Fruit fly (Drosophila melanogaster) whole organism, embryonic: ENCODE data around the gene CG15927.

Experiments used
- Aef1 ChIP-seq: fragments of 200-800 bp; sonication (Bioruptor generic); IDR thresholded peaks from 3 replicates; pipeline ENCODE4 v1.3.6; 2022; ENCODE audit warnings: missing biosample characterization, missing genetic modification characterization
- Atf6 ChIP-seq: fragments of 200-800 bp; sonication (Bioruptor generic); IDR thresholded peaks from 2 replicates; pipeline ENCODE4 v1.3.6; 2022; ENCODE audit warnings: missing biosample characterization, missing genetic modification characterization
- B-H1 ChIP-seq: fragments of 200-800 bp; sonication (Bioruptor generic); IDR thresholded peaks from 3 replicates; pipeline ENCODE4 v1.3.6; 2022; ENCODE audit warnings: missing biosample characterization, missing genetic modification characterization
- CG10267 ChIP-seq: fragments of 200-800 bp; sonication (Bioruptor generic); optimal IDR thresholded peaks from 2 replicates; lab custom pipeline; 2018; ENCODE audit warnings: missing biosample characterization, mild to moderate bottlenecking, missing genetic modification characterization, moderate library complexity
- CG14014 ChIP-seq: fragments of 200-800 bp; sonication (Bioruptor generic); IDR thresholded peaks from 2 replicates; pipeline ENCODE4 v1.3.6; 2022; ENCODE audit warnings: missing biosample characterization, missing genetic modification characterization
- CG15073 ChIP-seq: fragments of 200-800 bp; sonication (Bioruptor generic); optimal IDR thresholded peaks from 2 replicates; lab custom pipeline; 2016; ENCODE audit warnings: missing biosample characterization, missing genetic modification characterization
- CG1529 ChIP-seq: fragments of 200-800 bp; sonication (Bioruptor generic); optimal IDR thresholded peaks from 3 replicates; lab custom pipeline; 2018; ENCODE audit warnings: missing biosample characterization, missing genetic modification characterization
- CG15514 ChIP-seq: fragments of 200-800 bp; sonication (Bioruptor generic); optimal IDR thresholded peaks from 3 replicates; lab custom pipeline; 2017; ENCODE audit warnings: missing biosample characterization, missing genetic modification characterization, mild to moderate bottlenecking, moderate library complexity, missing genetic modification reagents
- CG15601 ChIP-seq: fragments of 200-800 bp; sonication (Bioruptor generic); optimal IDR thresholded peaks from 3 replicates; lab custom pipeline; 2019; ENCODE audit warnings: missing biosample characterization, mild to moderate bottlenecking, missing genetic modification characterization, moderate library complexity
- CG17568 ChIP-seq: fragments of 200-800 bp; sonication (Bioruptor generic); optimal IDR thresholded peaks from 2 replicates; lab custom pipeline; 2018; ENCODE audit warnings: missing biosample characterization, mild to moderate bottlenecking, missing genetic modification characterization, moderate library complexity
- CG2199 ChIP-seq: fragments of 200-800 bp; sonication (Bioruptor generic); IDR thresholded peaks from 3 replicates; pipeline ENCODE4 v1.3.6; 2022; ENCODE audit warnings: missing biosample characterization, missing genetic modification characterization
- CG4282 ChIP-seq: fragments of 200-800 bp; sonication (Bioruptor generic); optimal IDR thresholded peaks from 2 replicates; lab custom pipeline; 2016; ENCODE audit warnings: missing biosample characterization, missing genetic modification characterization
- CG6654 ChIP-seq: fragments of 200-800 bp; sonication (Bioruptor generic); optimal IDR thresholded peaks from 2 replicates; lab custom pipeline; 2017; ENCODE audit warnings: missing biosample characterization, mild to moderate bottlenecking, missing genetic modification characterization
- CG6765 ChIP-seq: fragments of 200-800 bp; sonication (Bioruptor generic); optimal IDR thresholded peaks from 3 replicates; lab custom pipeline; 2017; ENCODE audit warnings: missing biosample characterization, mild to moderate bottlenecking, missing genetic modification characterization
- D ChIP-seq, 2 experiments: fragments of 200-800 bp in 1 of 2; fragments of >200 bp in 1 of 2; sonication (Bioruptor generic) in 1 of 2; optimal IDR thresholded peaks; 2 replicates in 1 of 2; 3 replicates in 1 of 2; lab custom pipeline; 2017; ENCODE audit warnings: mild to moderate bottlenecking in 1 of 2, missing biosample characterization in 1 of 2, missing genetic modification characterization in 1 of 2, missing genetic modification reagents in 1 of 2
- Deaf1 ChIP-seq: fragments of 200-800 bp; optimal IDR thresholded peaks from 3 replicates; lab custom pipeline; 2019; ENCODE audit warnings: missing biosample characterization, mild to moderate bottlenecking, missing genetic modification characterization, moderate library complexity
- Dip2 ChIP-seq: fragments of 200-800 bp; sonication (Bioruptor generic); IDR thresholded peaks from 2 replicates; pipeline ENCODE4 v1.3.6; 2022; ENCODE audit warnings: missing biosample characterization, missing genetic modification characterization
- Doc3 ChIP-seq: fragments of 200-800 bp; sonication (Bioruptor generic); IDR thresholded peaks from 3 replicates; pipeline ENCODE4 v1.3.6; 2022; ENCODE audit warnings: missing biosample characterization, missing genetic modification characterization; ENCODE audit not compliant: partially characterized antibody
- Ets97D ChIP-seq: fragments of 200-800 bp; sonication (Bioruptor generic); optimal IDR thresholded peaks from 3 replicates; lab custom pipeline; 2016; ENCODE audit warnings: missing biosample characterization, missing genetic modification characterization
- Fer1 ChIP-seq: fragments of 200-800 bp; sonication (Bioruptor generic); optimal IDR thresholded peaks from 2 replicates; lab custom pipeline; 2017; ENCODE audit warnings: missing biosample characterization, mild to moderate bottlenecking, missing genetic modification characterization
- H15 ChIP-seq: fragments of 200-800 bp; sonication (Bioruptor generic); IDR thresholded peaks from 3 replicates; pipeline ENCODE4 v1.3.6; 2022; ENCODE audit warnings: missing biosample characterization, missing genetic modification characterization
- HLH54F ChIP-seq: fragments of 200-800 bp; sonication (Bioruptor generic); optimal IDR thresholded peaks from 3 replicates; lab custom pipeline; 2016; ENCODE audit warnings: missing biosample characterization, missing genetic modification characterization
- MTF-1 ChIP-seq: fragments of 200-800 bp; sonication (Bioruptor generic); optimal IDR thresholded peaks from 2 replicates; lab custom pipeline; 2018; ENCODE audit warnings: missing biosample characterization, mild to moderate bottlenecking, missing genetic modification characterization, borderline replicate concordance
- Mad ChIP-seq: fragments of 200-800 bp; sonication (Bioruptor generic); optimal IDR thresholded peaks from 2 replicates; lab custom pipeline; 2016; ENCODE audit warnings: missing biosample characterization, missing genetic modification characterization
- NC2β ChIP-seq: fragments of 200-800 bp; sonication (Bioruptor generic); optimal IDR thresholded peaks from 2 replicates; lab custom pipeline; 2016; ENCODE audit warnings: missing biosample characterization, missing genetic modification characterization
- Nf-YA ChIP-seq: fragments of 200-800 bp; sonication (Bioruptor generic); IDR thresholded peaks from 2 replicates; pipeline ENCODE4 v1.3.6; 2022; ENCODE audit warnings: missing biosample characterization, missing genetic modification characterization
- Nf-YB ChIP-seq: fragments of 200-800 bp; sonication (Bioruptor generic); optimal IDR thresholded peaks from 3 replicates; lab custom pipeline; 2019; ENCODE audit warnings: missing biosample characterization, mild to moderate bottlenecking, missing genetic modification characterization, moderate library complexity
- Taf1 ChIP-seq: fragments of 200-800 bp; sonication (Bioruptor generic); IDR thresholded peaks from 2 replicates; pipeline ENCODE4 v1.3.6; 2022; ENCODE audit warnings: missing biosample characterization, missing genetic modification characterization
- chif ChIP-seq, 2 experiments: fragments of 200-800 bp; sonication (Bioruptor generic); optimal IDR thresholded peaks; 3 replicates each; lab custom pipeline; 2016; ENCODE audit warnings: missing biosample characterization in 2 of 2, missing genetic modification characterization in 2 of 2
- chinmo ChIP-seq: fragments of 200-800 bp; sonication (Bioruptor generic); IDR thresholded peaks from 4 replicates; pipeline ENCODE4 v1.3.6; 2022; ENCODE audit warnings: missing biosample characterization, missing genetic modification characterization; ENCODE audit not compliant: partially characterized antibody
- fd102C ChIP-seq: fragments of 200-800 bp; sonication (Bioruptor generic); optimal IDR thresholded peaks from 2 replicates; lab custom pipeline; 2018; ENCODE audit warnings: missing biosample characterization, mild to moderate bottlenecking, missing genetic modification characterization, moderate library complexity
- gcm2 ChIP-seq: fragments of 200-800 bp; sonication (Bioruptor generic); optimal IDR thresholded peaks from 2 replicates; lab custom pipeline; 2016; ENCODE audit warnings: missing biosample characterization, missing genetic modification characterization
- gfzf ChIP-seq: fragments of 200-800 bp; sonication (Bioruptor generic); optimal IDR thresholded peaks from 2 replicates; lab custom pipeline; 2016; ENCODE audit warnings: missing biosample characterization, mild to moderate bottlenecking, missing genetic modification characterization, moderate library complexity
- gsb ChIP-seq: fragments of 200-800 bp; sonication (Bioruptor generic); IDR thresholded peaks from 2 replicates; pipeline ENCODE4 v1.3.6; 2022; ENCODE audit warnings: missing biosample characterization, missing genetic modification characterization
- her ChIP-seq: fragments of 200-800 bp; sonication (Bioruptor generic); optimal IDR thresholded peaks from 2 replicates; lab custom pipeline; 2016; ENCODE audit warnings: missing biosample characterization, missing genetic modification characterization
- jigr1 ChIP-seq: fragments of 200-800 bp; sonication (Bioruptor generic); IDR thresholded peaks from 3 replicates; pipeline ENCODE4 v1.3.6; 2022; ENCODE audit warnings: missing biosample characterization, missing genetic modification characterization
- jing ChIP-seq: fragments of 200-800 bp; sonication (Bioruptor generic); optimal IDR thresholded peaks from 2 replicates; lab custom pipeline; 2018; ENCODE audit warnings: missing biosample characterization, mild to moderate bottlenecking, missing genetic modification characterization
- lov ChIP-seq, 2 experiments: fragments of 200-800 bp in 1 of 2; fragments of >200 bp in 1 of 2; sonication (Bioruptor generic) in 1 of 2; IDR thresholded peaks in 1 of 2; optimal IDR thresholded peaks in 1 of 2; 2 replicates in 1 of 2; 3 replicates in 1 of 2; pipeline versions ENCODE4 v1.3.6 to Lab custom; 2017 to 2022; ENCODE audit warnings: missing biosample characterization in 1 of 2, missing genetic modification characterization in 1 of 2
- pfk ChIP-seq: fragments of 200-800 bp; sonication (Bioruptor generic); optimal IDR thresholded peaks from 2 replicates; lab custom pipeline; 2018; ENCODE audit warnings: missing biosample characterization, mild to moderate bottlenecking, missing genetic modification characterization, moderate library complexity
- rib ChIP-seq: fragments of 200-800 bp; sonication (Bioruptor generic); IDR thresholded peaks from 2 replicates; pipeline ENCODE4 v1.3.6; 2022; ENCODE audit warnings: missing biosample characterization, missing genetic modification characterization
- sens ChIP-seq: fragments of 200-800 bp; sonication (Bioruptor generic); peaks from one replicate; lab custom pipeline; 2016; ENCODE audit warnings: missing biosample characterization, missing genetic modification characterization
- seq ChIP-seq: fragments of 200-800 bp; sonication (Bioruptor generic); IDR thresholded peaks from 2 replicates; pipeline ENCODE4 v1.3.6; 2022; ENCODE audit warnings: missing biosample characterization, missing genetic modification characterization
- sqz ChIP-seq: fragments of 200-800 bp; sonication (Bioruptor generic); optimal IDR thresholded peaks from 3 replicates; lab custom pipeline; 2018; ENCODE audit warnings: missing biosample characterization, mild to moderate bottlenecking, missing genetic modification characterization
- sr ChIP-seq: fragments of 200-800 bp; sonication (Bioruptor generic); IDR thresholded peaks from 3 replicates; pipeline ENCODE4 v1.3.6; 2022; ENCODE audit warnings: missing biosample characterization, missing genetic modification characterization
- ttk ChIP-seq: fragments of 200-800 bp; sonication (Bioruptor generic); IDR thresholded peaks from 2 replicates; pipeline ENCODE4 v2.1.2; 2022; ENCODE audit warnings: missing biosample characterization, missing genetic modification characterization
- tup ChIP-seq: fragments of 200-800 bp; sonication (Bioruptor generic); optimal IDR thresholded peaks from 2 replicates; lab custom pipeline; 2016; ENCODE audit warnings: missing biosample characterization, mild to moderate bottlenecking, missing genetic modification characterization, moderate library complexity
- usp ChIP-seq: fragments of >200 bp; optimal IDR thresholded peaks from 2 replicates; lab custom pipeline; 2017; ENCODE audit warnings: missing biosample characterization, missing genetic modification characterization
- vvl ChIP-seq: fragments of 200-800 bp; sonication (Bioruptor generic); IDR thresholded peaks from 2 replicates; pipeline ENCODE4 v1.3.6; 2022; ENCODE audit warnings: missing biosample characterization, missing genetic modification characterization

CG15927 gene

DNA sequence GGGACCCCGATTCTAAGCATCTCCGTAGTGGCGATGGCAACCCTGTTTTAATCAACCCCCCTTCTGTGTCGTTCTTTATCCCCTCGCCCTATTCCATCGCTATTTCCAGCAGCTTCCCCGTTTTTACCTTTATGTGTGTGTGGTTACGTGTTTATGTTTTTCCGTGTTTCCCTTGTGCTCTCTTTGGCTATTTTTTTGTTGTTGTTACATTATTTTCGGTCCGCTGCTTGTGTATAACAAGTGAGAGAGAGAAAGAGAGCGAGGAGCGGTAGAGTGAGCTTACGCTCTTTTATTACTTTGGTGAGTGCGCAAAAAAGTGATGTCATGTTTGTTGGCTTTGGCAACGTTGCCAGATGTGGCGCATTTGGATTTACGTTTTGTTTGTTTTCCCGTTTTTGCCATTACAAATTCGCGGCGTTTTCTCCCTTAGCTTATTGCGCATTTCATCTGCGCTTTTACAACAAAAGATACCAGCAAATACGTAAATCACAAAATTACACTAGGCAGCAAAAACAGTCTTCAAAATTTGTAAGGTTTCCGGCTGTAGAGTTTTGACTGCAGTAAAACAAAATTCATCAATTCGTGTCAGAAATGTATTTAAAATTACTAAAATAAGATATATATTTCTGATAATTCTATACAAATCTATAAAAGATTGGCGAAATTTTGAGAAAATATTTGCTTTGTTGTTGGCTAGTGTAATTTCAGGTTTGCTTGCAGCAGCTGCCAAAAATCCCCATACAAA is 15.8 kb downstream of the CG15927 start (continued):
- TF ChIP-seq jigr1 (no peak), CG6654 (GFP tag; lab: Kevin White, UChicago) (peak; percentile 28), chif (GFP tag; optimal IDR thresholded peaks at IDR 0.05; lab: Kevin White, UChicago) (no peak), CG15073 (GFP tag; lab: Kevin White, UChicago) (no peak), gfzf (GFP tag; lab: Kevin White, UChicago) (no peak), chinmo (GFP tag; lab: Robert Waterston, UW) (0 out of 4 replicates have a peak, but pooled peaks have one; percentile 50), tup (GFP tag; lab: Kevin White, UChicago) (no peak), CG1529 (GFP tag; lab: Kevin White, UChicago) (no peak), sens (GFP tag; lab: Kevin White, UChicago) (peak; percentile 91), pfk (GFP tag; lab: Kevin White, UChicago) (no peak), CG17568 (GFP tag; lab: Kevin White, UChicago) (no peak), lov (optimal IDR thresholded peaks at IDR 0.05; lab: Kevin White, UChicago) (no peak), lov (GFP tag; IDR thresholded peaks at IDR 0.05; lab: Robert Waterston, UW) (no peak), Deaf1 (tag; lab: Kevin White, UChicago) (peak; percentile 31), Aef1 (GFP tag; lab: Robert Waterston, UW) (peak; percentile 69), sqz (GFP tag; lab: Kevin White, UChicago) (peak; percentile 60), usp (GFP tag; lab: Kevin White, UChicago) (no peak), ttk (peak; percentile 63), Dip2 (GFP tag; lab: Robert Waterston, UW) (no peak), Nf-YA (GFP tag; lab: Robert Waterston, UW) (0 out of 2 replicates have a peak, but pooled peaks have one; percentile 19), jing (no peak), sr (GFP tag; lab: Robert Waterston, UW) (no peak), Taf1 (GFP tag; lab: Robert Waterston, UW) (peak; percentile 30; the same call in 1 of the 2 replicates), HLH54F (GFP tag; lab: Kevin White, UChicago) (no peak), rib (peak; percentile 23; the same call in 1 of the 2 replicates), NC2β (no peak), MTF-1 (peak; percentile 15), CG14014 (peak; percentile 15; the same call in 1 of the 2 replicates), D (optimal IDR thresholded peaks at IDR 0.05; lab: Kevin White, UChicago) (no peak), D (GFP tag; optimal IDR thresholded peaks at IDR 0.05; lab: Kevin White, UChicago) (peak; percentile 25), Fer1 (GFP tag; lab: Kevin White, UChicago) (peak; percentile 56), CG2199 (GFP tag; lab: Robert Waterston, UW) (0 out of 3 replicates have a peak, but pooled peaks have one; percentile 45), seq (peak; percentile 67), Nf-YB (GFP tag; lab: Kevin White, UChicago) (peak; percentile 35), gcm2 (GFP tag; lab: Kevin White, UChicago) (no peak), B-H1 (GFP tag; lab: Robert Waterston, UW) (peak; percentile 12; the same call in 1 of the 3 replicates), Mad (GFP tag; lab: Kevin White, UChicago) (no peak), Atf6 (GFP tag; lab: Robert Waterston, UW) (peak; percentile 75), CG6765 (GFP tag; lab: Kevin White, UChicago) (no peak), Ets97D (GFP tag; lab: Kevin White, UChicago) (no peak), gsb (GFP tag; lab: Robert Waterston, UW) (peak; percentile 41; the same call in 1 of the 2 replicates), CG4282 (GFP tag; lab: Kevin White, UChicago) (no peak), H15 (GFP tag; lab: Robert Waterston, UW) (peak; percentile 58; the same call in 1 of the 3 replicates), vvl (GFP tag; lab: Robert Waterston, UW) (peak; percentile 79), her (no peak), CG15601 (tag; lab: Kevin White, UChicago) (peak; percentile 21), Doc3 (GFP tag; lab: Robert Waterston, UW) (no peak), CG10267 (tag; lab: Kevin White, UChicago) (peak; percentile 10), fd102C (GFP tag; lab: Kevin White, UChicago) (no peak), CG15514 (GFP tag; lab: Kevin White, UChicago) (peak; percentile 44)
